Worm (Caenorhabditis elegans): ENCODE data around the gene srw-66.

Gene srw-66

ce11 chrII:1258634-1259033 is 13.1 kb downstream of the srw-66 start, which contains the start of gene clpr-2:
clpr-2 (plus strand) TSS chrII:1258934.
- TF ChIP-seq sox-4 (tag; optimal IDR thresholded peaks at IDR 0.05) (no peak), ahr-1 (tag; optimal IDR thresholded peaks at IDR 0.05) (no peak), ceh-48 (tag; optimal IDR thresholded peaks at IDR 0.05) (no peak), pha-4 (tag; optimal IDR thresholded peaks at IDR 0.05) (no peak), hlh-8 (tag; optimal IDR thresholded peaks at IDR 0.05) (no peak), ceh-2 (tag; optimal IDR thresholded peaks at IDR 0.05) (no peak), fkh-10 (GFP tag; optimal IDR thresholded peaks at IDR 0.05) (no peak), gmeb-2 (tag; optimal IDR thresholded peaks at IDR 0.05) (no peak), pag-3 (tag; optimal IDR thresholded peaks at IDR 0.05; ENCODE audit: borderline replicate concordance) (no peak), ttx-3 (tag; optimal IDR thresholded peaks at IDR 0.05) (no peak), syd-9 (tag; optimal IDR thresholded peaks at IDR 0.05) (no peak), pat-9 (tag; optimal IDR thresholded peaks at IDR 0.05) (no peak), tbx-7 (tag; optimal IDR thresholded peaks at IDR 0.05) (no peak)

ce11 chrII:1256742-1257141 is 15.0 kb downstream of the srw-66 start:
- TF ChIP-seq tbx-2 (tag; optimal IDR thresholded peaks at IDR 0.05) = no peak
- no peak for TF ChIP-seq ceh-18 (tag; optimal IDR thresholded peaks at IDR 0.05)
- TF ChIP-seq zip-5 (tag; optimal IDR thresholded peaks at IDR 0.05) = no peak
- no peak for TF ChIP-seq ceh-31 (tag; optimal IDR thresholded peaks at IDR 0.05)
- TF ChIP-seq hlh-6 (tag; optimal IDR thresholded peaks at IDR 0.05) = no peak
- no peak for TF ChIP-seq fkh-10 (GFP tag; optimal IDR thresholded peaks at IDR 0.05)
- no peak for TF ChIP-seq ceh-14 (tag; optimal IDR thresholded peaks at IDR 0.05)
- TF ChIP-seq lim-6 (tag; optimal IDR thresholded peaks at IDR 0.05) = no peak
- TF ChIP-seq unc-42 (tag; optimal IDR thresholded peaks at IDR 0.05) = no peak
- no peak for TF ChIP-seq sdc-2 (tag; optimal IDR thresholded peaks at IDR 0.05)
- TF ChIP-seq ceh-45 (GFP tag; IDR thresholded peaks at IDR 0.05) = no peak
- no peak for TF ChIP-seq ahr-1 (tag; optimal IDR thresholded peaks at IDR 0.05)
- TF ChIP-seq ref-2 (tag; optimal IDR thresholded peaks at IDR 0.05) = no peak
- TF ChIP-seq sox-2 (GFP tag; IDR thresholded peaks at IDR 0.05) = no peak
- TF ChIP-seq K02D7.2 (tag; optimal IDR thresholded peaks at IDR 0.05) = no peak

- TF ChIP-seq ceh-31 (tag; optimal IDR thresholded peaks at IDR 0.05) (no peak), pha-4 (tag; optimal IDR thresholded peaks at IDR 0.05) (no peak)
Measured at ce11 chrII:1255637-1256036, 16.1 kb downstream of the srw-66 start, which contains the start of gene clec-119. clec-119 (plus strand) TSS chrII:1255937.

ce11 chrII:1252259-1252658 is 19.5 kb downstream of the srw-66 start, which contains the start of gene lin-42:
lin-42 (minus strand) TSS chrII:1252359.
- no peak for TF ChIP-seq hlh-6 (tag; optimal IDR thresholded peaks at IDR 0.05)
- no peak for TF ChIP-seq gmeb-2 (tag; optimal IDR thresholded peaks at IDR 0.05)
- TF ChIP-seq zip-5 (tag; optimal IDR thresholded peaks at IDR 0.05) = no peak
- no peak for TF ChIP-seq pat-9 (tag; optimal IDR thresholded peaks at IDR 0.05)
- no peak for TF ChIP-seq lin-11 (tag; optimal IDR thresholded peaks at IDR 0.05)
- TF ChIP-seq Y22D7AL.16 (tag; optimal IDR thresholded peaks at IDR 0.05) = no peak
- TF ChIP-seq pax-1 (tag; optimal IDR thresholded peaks at IDR 0.05) = no peak
- no peak for TF ChIP-seq ceh-18 (tag; optimal IDR thresholded peaks at IDR 0.05)
- no peak for TF ChIP-seq ceh-14 (tag; optimal IDR thresholded peaks at IDR 0.05)
- no peak for TF ChIP-seq pros-1 (tag; optimal IDR thresholded peaks at IDR 0.05)
- no peak for TF ChIP-seq T23F11.4 (GFP tag; optimal IDR thresholded peaks at IDR 0.05)
- no peak for TF ChIP-seq fax-1 (tag; optimal IDR thresholded peaks at IDR 0.05)
- TF ChIP-seq unc-55 (GFP tag; optimal IDR thresholded peaks at IDR 0.05) = no peak
- TF ChIP-seq eyg-1 (tag; optimal IDR thresholded peaks at IDR 0.05) = no peak
- no peak for TF ChIP-seq C38D4.7 (GFP tag; optimal IDR thresholded peaks at IDR 0.05)
- no peak for TF ChIP-seq K02D7.2 (tag; optimal IDR thresholded peaks at IDR 0.05)
- no peak for TF ChIP-seq hlh-15 (tag; optimal IDR thresholded peaks at IDR 0.05)
- no peak for TF ChIP-seq che-1 (tag; optimal IDR thresholded peaks at IDR 0.05)
- no peak for TF ChIP-seq ets-4 (tag; optimal IDR thresholded peaks at IDR 0.05)
